Worm (Caenorhabditis elegans): ENCODE data around the gene ubc-7.

DNA sequence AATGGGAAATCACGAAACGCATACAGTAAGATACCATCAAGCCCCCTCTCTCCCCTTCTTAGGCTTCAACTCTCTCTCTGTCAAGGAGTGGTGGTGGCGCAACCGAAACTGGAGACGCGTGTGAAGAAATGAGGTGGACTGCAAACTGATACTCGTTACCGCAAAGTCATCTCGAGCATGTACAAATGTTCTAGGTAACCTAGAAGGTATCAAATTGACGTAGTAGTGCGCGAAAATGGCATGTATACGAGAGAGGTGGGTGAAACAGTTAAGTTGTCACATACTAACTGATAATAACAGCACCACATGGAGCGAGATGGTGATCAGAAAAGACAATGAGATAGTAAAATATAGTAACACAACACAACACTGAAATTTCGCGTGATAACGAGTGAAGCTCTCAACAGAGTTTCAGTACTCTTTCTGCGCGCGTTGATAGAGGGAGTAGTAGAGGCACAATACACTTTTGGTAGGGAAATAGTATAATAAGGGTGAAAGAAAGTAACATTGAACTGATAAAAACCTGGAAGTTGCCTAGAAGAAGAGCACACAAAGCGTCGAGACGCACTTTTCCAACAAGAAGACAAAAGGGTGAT is 7.3 kb upstream of the ubc-7 start:
- TF ChIP-seq cog-1 (tag; optimal IDR thresholded peaks at IDR 0.05) (no peak), flt-1 (GFP tag; IDR thresholded peaks at IDR 0.05) (no peak), klf-2 (GFP tag; conservative IDR thresholded peaks at IDR 0.05) (no peak), ref-1 (GFP tag; conservative IDR thresholded peaks at IDR 0.05) (no peak), tab-1 (GFP tag; IDR thresholded peaks at IDR 0.05) (no peak), med-1 (GFP tag; optimal IDR thresholded peaks at IDR 0.05; ENCODE audit: insufficient read depth) (no peak)

Data from whole organism, midembryonic.